Fruit fly (Drosophila melanogaster) whole organism, embryonic: ENCODE measurements around the gene CG2931.

ENCODE experiments used
- B-H1 ChIP-seq: fragments of 200-800 bp; sonication (Bioruptor generic); IDR thresholded peaks from 3 replicates; pipeline ENCODE4 v1.3.6; 2022; ENCODE audit warnings: missing biosample characterization, missing genetic modification characterization
- BEAF-32 ChIP-seq: fragments of 200-800 bp; sonication (Bioruptor generic); optimal IDR thresholded peaks from 3 replicates; lab custom pipeline; 2017; ENCODE audit warnings: missing biosample characterization, missing genetic modification characterization, mild to moderate bottlenecking, moderate library complexity, missing genetic modification reagents
- CG13287 ChIP-seq: fragments of 200-800 bp; sonication (Bioruptor generic); IDR thresholded peaks from 2 replicates; pipeline ENCODE4 v1.3.6; 2022; ENCODE audit warnings: missing biosample characterization, missing genetic modification characterization; ENCODE audit not compliant: partially characterized antibody
- CG13775 ChIP-seq: fragments of 200-800 bp; sonication (Bioruptor generic); optimal IDR thresholded peaks from 3 replicates; lab custom pipeline; 2017; ENCODE audit warnings: missing biosample characterization, mild to moderate bottlenecking, missing genetic modification characterization
- CG15696 ChIP-seq: fragments of 200-800 bp; sonication (Bioruptor generic); optimal IDR thresholded peaks from 2 replicates; lab custom pipeline; 2019; ENCODE audit warnings: missing biosample characterization, mild to moderate bottlenecking, missing genetic modification characterization, moderate library complexity
- CG18599 ChIP-seq: fragments of 200-800 bp; sonication (Bioruptor generic); optimal IDR thresholded peaks from 3 replicates; lab custom pipeline; 2017; ENCODE audit warnings: missing biosample characterization, missing genetic modification characterization, mild to moderate bottlenecking, moderate library complexity, missing genetic modification reagents
- CG2116 ChIP-seq: fragments of 200-800 bp; sonication (Bioruptor generic); optimal IDR thresholded peaks from 3 replicates; lab custom pipeline; 2018; ENCODE audit warnings: missing biosample characterization, mild to moderate bottlenecking, missing genetic modification characterization
- CG2889 ChIP-seq: fragments of 200-800 bp; sonication (Bioruptor generic); IDR thresholded peaks from 3 replicates; pipeline ENCODE4 v1.3.6; 2022; ENCODE audit warnings: missing biosample characterization, missing genetic modification characterization
- CG3163 ChIP-seq: fragments of 200-800 bp; sonication (Bioruptor generic); optimal IDR thresholded peaks from 3 replicates; lab custom pipeline; 2016; ENCODE audit warnings: missing biosample characterization, missing genetic modification characterization
- CG3281 ChIP-seq: fragments of 200-800 bp; sonication (Bioruptor generic); optimal IDR thresholded peaks from 3 replicates; lab custom pipeline; 2017; ENCODE audit warnings: missing biosample characterization, mild to moderate bottlenecking, missing genetic modification characterization
- CG33213 ChIP-seq: fragments of 200-800 bp; sonication (Bioruptor generic); optimal IDR thresholded peaks from 3 replicates; lab custom pipeline; 2016; ENCODE audit warnings: missing biosample characterization, missing genetic modification characterization
- CG3847 ChIP-seq: fragments of 200-800 bp; sonication (Bioruptor generic); IDR thresholded peaks from 2 replicates; pipeline ENCODE4 v1.3.6; 2022; ENCODE audit warnings: missing biosample characterization, missing genetic modification characterization
- CG6272 ChIP-seq: fragments of 200-800 bp; sonication (Bioruptor generic); IDR thresholded peaks from 2 replicates; pipeline ENCODE4 v1.3.6; 2022; ENCODE audit warnings: missing biosample characterization, missing genetic modification characterization
- CG7745 ChIP-seq: fragments of 200-800 bp; sonication (Bioruptor generic); optimal IDR thresholded peaks from 2 replicates; lab custom pipeline; 2018; ENCODE audit warnings: missing biosample characterization, mild to moderate bottlenecking, missing genetic modification characterization, moderate library complexity
- CG7963 ChIP-seq: fragments of 200-800 bp; sonication (Bioruptor generic); IDR thresholded peaks from 3 replicates; pipeline ENCODE4 v1.3.6; 2022; ENCODE audit warnings: missing biosample characterization, missing genetic modification characterization; ENCODE audit not compliant: partially characterized antibody
- CG8089 ChIP-seq: fragments of 200-800 bp; sonication (Bioruptor generic); optimal IDR thresholded peaks from 3 replicates; lab custom pipeline; 2016; ENCODE audit warnings: missing biosample characterization, missing genetic modification characterization
- CG8281 ChIP-seq: fragments of 200-800 bp; sonication (Bioruptor generic); optimal IDR thresholded peaks from 2 replicates; lab custom pipeline; 2018; ENCODE audit warnings: missing biosample characterization, mild to moderate bottlenecking, missing genetic modification characterization, moderate library complexity
- CG9215 ChIP-seq: fragments of 200-800 bp; sonication (Bioruptor generic); IDR thresholded peaks from 2 replicates; pipeline ENCODE4 v1.3.6; 2022; ENCODE audit warnings: missing biosample characterization, missing genetic modification characterization
- CG9727 ChIP-seq: fragments of 200-800 bp; sonication (Bioruptor generic); optimal IDR thresholded peaks from 3 replicates; lab custom pipeline; 2017; ENCODE audit warnings: missing biosample characterization, mild to moderate bottlenecking, missing genetic modification characterization
- Deaf1 ChIP-seq: fragments of 200-800 bp; optimal IDR thresholded peaks from 3 replicates; lab custom pipeline; 2019; ENCODE audit warnings: missing biosample characterization, mild to moderate bottlenecking, missing genetic modification characterization, moderate library complexity
- Dfd ChIP-seq, 2 experiments: fragments of >200 bp; optimal IDR thresholded peaks; 2 replicates each; lab custom pipeline; 2017; ENCODE audit warnings: missing biosample characterization in 2 of 2, missing genetic modification characterization in 2 of 2
- Dip2 ChIP-seq: fragments of 200-800 bp; sonication (Bioruptor generic); IDR thresholded peaks from 2 replicates; pipeline ENCODE4 v1.3.6; 2022; ENCODE audit warnings: missing biosample characterization, missing genetic modification characterization
- Dip3 ChIP-seq: fragments of 200-800 bp; sonication (Bioruptor generic); optimal IDR thresholded peaks from 3 replicates; lab custom pipeline; 2016; ENCODE audit warnings: missing biosample characterization, missing genetic modification characterization
- Ets97D ChIP-seq: fragments of 200-800 bp; sonication (Bioruptor generic); optimal IDR thresholded peaks from 3 replicates; lab custom pipeline; 2016; ENCODE audit warnings: missing biosample characterization, missing genetic modification characterization
- H15 ChIP-seq: fragments of 200-800 bp; sonication (Bioruptor generic); IDR thresholded peaks from 3 replicates; pipeline ENCODE4 v1.3.6; 2022; ENCODE audit warnings: missing biosample characterization, missing genetic modification characterization
- HLHmδ ChIP-seq: fragments of 200-800 bp; sonication (Bioruptor generic); optimal IDR thresholded peaks from 2 replicates; lab custom pipeline; 2018; ENCODE audit warnings: missing biosample characterization, mild to moderate bottlenecking, missing genetic modification characterization, moderate library complexity
- NC2α ChIP-seq: fragments of 200-800 bp; sonication (Bioruptor generic); optimal IDR thresholded peaks from 2 replicates; lab custom pipeline; 2016; ENCODE audit warnings: missing biosample characterization, missing genetic modification characterization
- NC2β ChIP-seq: fragments of 200-800 bp; sonication (Bioruptor generic); optimal IDR thresholded peaks from 2 replicates; lab custom pipeline; 2016; ENCODE audit warnings: missing biosample characterization, missing genetic modification characterization
- Nf-YB ChIP-seq: fragments of 200-800 bp; sonication (Bioruptor generic); optimal IDR thresholded peaks from 3 replicates; lab custom pipeline; 2019; ENCODE audit warnings: missing biosample characterization, mild to moderate bottlenecking, missing genetic modification characterization, moderate library complexity
- Rfx ChIP-seq: fragments of 200-800 bp; sonication (Bioruptor generic); IDR thresholded peaks from 2 replicates; pipeline ENCODE4 v1.3.6; 2022; ENCODE audit warnings: missing biosample characterization, missing genetic modification characterization
- Rx ChIP-seq: fragments of 200-800 bp; sonication (Bioruptor generic); IDR thresholded peaks from 2 replicates; pipeline ENCODE4 v1.3.6; 2022; ENCODE audit warnings: missing biosample characterization, missing genetic modification characterization
- Six4 ChIP-seq: fragments of 200-800 bp; sonication (Bioruptor generic); optimal IDR thresholded peaks from 2 replicates; lab custom pipeline; 2016; ENCODE audit warnings: missing biosample characterization, missing genetic modification characterization
- Spps ChIP-seq: fragments of 200-800 bp; sonication (Bioruptor generic); optimal IDR thresholded peaks from 2 replicates; lab custom pipeline; 2018; ENCODE audit warnings: missing biosample characterization, mild to moderate bottlenecking, missing genetic modification characterization
- Taf1 ChIP-seq: fragments of 200-800 bp; sonication (Bioruptor generic); IDR thresholded peaks from 2 replicates; pipeline ENCODE4 v1.3.6; 2022; ENCODE audit warnings: missing biosample characterization, missing genetic modification characterization
- Vsx1 ChIP-seq: fragments of 200-800 bp; sonication (Bioruptor generic); optimal IDR thresholded peaks from 2 replicates; lab custom pipeline; 2017; ENCODE audit warnings: missing biosample characterization, mild to moderate bottlenecking, missing genetic modification characterization, missing genetic modification reagents
- ap ChIP-seq: fragments of 200-800 bp; sonication (Bioruptor generic); IDR thresholded peaks from 2 replicates; pipeline ENCODE4 v1.3.6; 2022; ENCODE audit warnings: missing biosample characterization, missing genetic modification characterization
- br ChIP-seq: fragments of >200 bp; optimal IDR thresholded peaks from 2 replicates; lab custom pipeline; 2017
- bsh ChIP-seq, 2 experiments: fragments of 200-800 bp; sonication (Bioruptor generic); optimal IDR thresholded peaks; 2 replicates each; lab custom pipeline; 2017 to 2018; ENCODE audit warnings: mild to moderate bottlenecking in 2 of 2, missing biosample characterization in 2 of 2, missing genetic modification characterization in 2 of 2, moderate library complexity in 1 of 2
- caup ChIP-seq: fragments of 200-800 bp; sonication (Bioruptor generic); optimal IDR thresholded peaks from 3 replicates; lab custom pipeline; 2017; ENCODE audit warnings: missing biosample characterization, mild to moderate bottlenecking, missing genetic modification characterization, moderate library complexity; ENCODE audit not compliant: severe bottlenecking
- disco-r ChIP-seq: fragments of 200-800 bp; sonication (Bioruptor generic); optimal IDR thresholded peaks from 2 replicates; lab custom pipeline; 2016; ENCODE audit warnings: missing biosample characterization, missing genetic modification characterization
- dpn ChIP-seq, 2 experiments: fragments of 200-800 bp; sonication (Bioruptor generic); optimal IDR thresholded peaks; 3 replicates each; lab custom pipeline; 2016; ENCODE audit warnings: missing biosample characterization in 2 of 2, missing genetic modification characterization in 2 of 2
- fd96Cb ChIP-seq: fragments of 200-800 bp; sonication (Bioruptor generic); optimal IDR thresholded peaks from 2 replicates; lab custom pipeline; 2018; ENCODE audit warnings: missing biosample characterization, mild to moderate bottlenecking, missing genetic modification characterization, moderate library complexity
- gt ChIP-seq: fragments of 200-800 bp; sonication (Bioruptor generic); IDR thresholded peaks from 2 replicates; pipeline ENCODE4 v1.3.6; 2022; ENCODE audit warnings: missing biosample characterization, missing genetic modification characterization
- kay ChIP-seq: fragments of 200-800 bp; sonication (Bioruptor generic); optimal IDR thresholded peaks from 2 replicates; lab custom pipeline; 2016; ENCODE audit warnings: missing biosample characterization, missing genetic modification characterization
- maf-S ChIP-seq: fragments of 200-800 bp; sonication (Bioruptor generic); optimal IDR thresholded peaks from 2 replicates; lab custom pipeline; 2016; ENCODE audit warnings: missing biosample characterization, missing genetic modification characterization
- pan ChIP-seq, 4 experiments: fragments of >200 bp in 3 of 4; fragments of 200-800 bp in 1 of 4; sonication (Bioruptor generic) in 1 of 4; optimal IDR thresholded peaks in 3 of 4; IDR thresholded peaks in 1 of 4; 2 replicates each; pipeline versions ENCODE4 v1.3.6 to Lab custom; 2017 to 2022; ENCODE audit warnings: missing biosample characterization in 2 of 4, missing genetic modification characterization in 2 of 4, mixed read lengths in 1 of 4
- pb ChIP-seq: fragments of 200-800 bp; sonication (Bioruptor generic); optimal IDR thresholded peaks from 3 replicates; lab custom pipeline; 2016; ENCODE audit warnings: missing biosample characterization, missing genetic modification characterization
- peb ChIP-seq: fragments of 200-800 bp; sonication (Bioruptor generic); IDR thresholded peaks from 2 replicates; pipeline ENCODE4 v1.3.6; 2022; ENCODE audit warnings: missing biosample characterization, missing genetic modification characterization
- psq ChIP-seq: fragments of 200-800 bp; sonication (Bioruptor generic); optimal IDR thresholded peaks from 2 replicates; lab custom pipeline; 2017; ENCODE audit warnings: missing biosample characterization, missing genetic modification characterization
- sd ChIP-seq: fragments of 200-800 bp; sonication (Bioruptor generic); optimal IDR thresholded peaks from 3 replicates; lab custom pipeline; 2018; ENCODE audit warnings: missing biosample characterization, mild to moderate bottlenecking, missing genetic modification characterization, moderate library complexity
- sob ChIP-seq: fragments of 200-800 bp; sonication (Bioruptor generic); IDR thresholded peaks from 2 replicates; pipeline ENCODE4 v1.3.6; 2022; ENCODE audit warnings: missing biosample characterization, missing genetic modification characterization
- zfh1 ChIP-seq: fragments of 200-800 bp; sonication (Bioruptor generic); IDR thresholded peaks from 3 replicates; pipeline ENCODE4 v1.3.6; 2022; ENCODE audit warnings: missing biosample characterization, missing genetic modification characterization

CG2931 gene

DNA sequence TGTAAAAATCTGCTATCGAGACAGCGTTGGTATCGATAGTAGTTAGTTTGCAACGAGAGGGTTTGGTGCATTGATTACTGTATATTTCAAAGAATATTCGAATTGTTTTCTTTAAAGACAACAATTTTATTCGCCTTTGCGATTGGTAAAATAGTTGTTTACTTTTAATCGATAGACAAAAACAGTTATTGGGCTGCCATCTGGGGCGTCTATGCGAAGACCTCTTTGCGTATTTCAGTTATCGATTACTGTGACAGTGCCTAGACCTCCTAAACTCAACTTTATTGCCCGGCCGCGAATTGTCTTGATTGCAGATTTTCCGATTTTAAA is 44.7 kb upstream of the CG2931 start, which contains the start of gene Atu (continued):
- TF ChIP-seq CG13775 (peak; percentile 35), CG8089 (GFP tag; lab: Kevin White, UChicago) (peak; percentile 46), B-H1 (GFP tag; lab: Robert Waterston, UW) (no peak), CG2889 (GFP tag; lab: Robert Waterston, UW) (no peak), CG9215 (GFP tag; lab: Robert Waterston, UW) (no peak), sob (GFP tag; lab: Robert Waterston, UW) (peak; percentile 52), CG3847 (GFP tag; lab: Robert Waterston, UW) (peak; percentile 62), peb (GFP tag; lab: Robert Waterston, UW) (no peak), disco-r (GFP tag; lab: Kevin White, UChicago) (no peak), Deaf1 (tag; lab: Kevin White, UChicago) (no peak), caup (GFP tag; lab: Kevin White, UChicago) (no peak), Ets97D (GFP tag; lab: Kevin White, UChicago) (peak; percentile 66), Dfd (GFP tag; optimal IDR thresholded peaks at IDR 0.05; lab: Kevin White, UChicago) (no peak), BEAF-32 (GFP tag; lab: Kevin White, UChicago) (peak; percentile 96), Spps (tag; lab: Kevin White, UChicago) (no peak), sd (tag; lab: Kevin White, UChicago) (peak; percentile 63), Six4 (no peak), CG2116 (GFP tag; lab: Kevin White, UChicago) (peak; percentile 98), CG9727 (GFP tag; lab: Kevin White, UChicago) (peak; percentile 32), CG33213 (GFP tag; lab: Kevin White, UChicago) (no peak), dpn (GFP tag; optimal IDR thresholded peaks at IDR 0.05; lab: Kevin White, UChicago) (peak in 1 of 2 experiments; percentile 16), CG6272 (GFP tag; lab: Robert Waterston, UW) (no peak), Rx (no peak), Dip2 (GFP tag; lab: Robert Waterston, UW) (no peak), fd96Cb (no peak), zfh1 (GFP tag; lab: Robert Waterston, UW) (no peak), NC2α (peak; percentile 2), br (lab: Kevin White, UChicago) (no peak), CG3281 (GFP tag; lab: Kevin White, UChicago) (peak; percentile 2), gt (GFP tag; lab: Robert Waterston, UW) (no peak), CG18599 (no peak), Taf1 (no peak), CG8281 (tag; lab: Kevin White, UChicago) (no peak), psq (GFP tag; lab: Kevin White, UChicago) (no peak), CG7963 (GFP tag; lab: Robert Waterston, UW) (peak; percentile 84), H15 (GFP tag; lab: Robert Waterston, UW) (no peak), bsh (GFP tag; optimal IDR thresholded peaks at IDR 0.05; lab: Kevin White, UChicago) (peak in 1 of 2 experiments; percentile 1), ap (GFP tag; lab: Robert Waterston, UW) (no peak), kay (GFP tag; lab: Kevin White, UChicago) (no peak), HLHmδ (GFP tag; lab: Kevin White, UChicago) (no peak), maf-S (GFP tag; lab: Kevin White, UChicago) (no peak), Nf-YB (GFP tag; lab: Kevin White, UChicago) (no peak), Dip3 (GFP tag; lab: Kevin White, UChicago) (peak; percentile 2), pb (GFP tag; lab: Kevin White, UChicago) (no peak), Rfx (peak; percentile 41; the same call in 1 of the 2 replicates), CG7745 (tag; lab: Kevin White, UChicago) (no peak), CG3163 (GFP tag; lab: Kevin White, UChicago) (no peak), pan (optimal IDR thresholded peaks at IDR 0.05; lab: Kevin White, UChicago) (no peak), pan (GFP tag; optimal IDR thresholded peaks at IDR 0.05 in 1 of 2, IDR thresholded peaks at IDR 0.05 in 1 of 2) (peak in 1 of 2 experiments; percentile 17), Vsx1 (GFP tag; lab: Kevin White, UChicago) (no peak), CG15696 (tag; lab: Kevin White, UChicago) (peak; percentile 12), NC2β (GFP tag; lab: Kevin White, UChicago) (peak; percentile 39), CG13287 (GFP tag; lab: Robert Waterston, UW) (peak; percentile 93)
